Worm (Caenorhabditis elegans) whole organism, midembryonic: ENCODE results near the gene clec-56.

Experiments
- T22C8.4 ChIP-seq: fragments of 200-800 bp; sonication (Bioruptor generic); IDR thresholded peaks from 2 replicates; pipeline ENCODE4 v1.3.6; 2022; ENCODE audit warnings: missing genetic modification characterization, missing compliant biosample characterization
- cog-1 ChIP-seq: sonication (generic microtip); optimal IDR thresholded peaks from 2 replicates; lab custom pipeline; 2016; ENCODE audit warnings: missing genetic modification characterization, missing compliant biosample characterization
- flt-1 ChIP-seq: fragments of 200-800 bp; sonication (Bioruptor generic); IDR thresholded peaks from 2 replicates; pipeline ENCODE4 v1.3.6; 2022; ENCODE audit warnings: missing genetic modification characterization, missing compliant biosample characterization
- klf-2 ChIP-seq: fragments of 200-800 bp; sonication (Bioruptor generic); conservative IDR thresholded peaks from 2 replicates; pipeline ENCODE4 v1.3.6; 2022; ENCODE audit warnings: missing genetic modification reagents, missing genetic modification characterization, missing compliant biosample characterization
- med-1 ChIP-seq: sonication (generic microtip); optimal IDR thresholded peaks from 2 replicates; lab custom pipeline; 2017; ENCODE audit warnings: missing genetic modification characterization, mild to moderate bottlenecking, missing compliant biosample characterization, antibody characterized with exemption, missing genetic modification reagents; ENCODE audit not compliant: insufficient read depth
- ref-1 ChIP-seq: fragments of 200-800 bp; sonication (Bioruptor generic); conservative IDR thresholded peaks from 2 replicates; pipeline ENCODE4 v1.3.6; 2022; ENCODE audit warnings: missing genetic modification reagents, missing genetic modification characterization, missing compliant biosample characterization
- tab-1 ChIP-seq: fragments of 200-800 bp; sonication (Bioruptor generic); IDR thresholded peaks from 2 replicates; pipeline ENCODE4 v1.3.6; 2022; ENCODE audit warnings: missing genetic modification characterization, missing compliant biosample characterization
- ztf-23 ChIP-seq: fragments of 200-800 bp; sonication (Bioruptor generic); IDR thresholded peaks from 2 replicates; pipeline ENCODE4 v1.3.6; 2022; ENCODE audit warnings: missing genetic modification reagents, missing genetic modification characterization, missing compliant biosample characterization
- ztf-29 ChIP-seq: fragments of 200-800 bp; sonication (Bioruptor generic); IDR thresholded peaks from 2 replicates; pipeline ENCODE4 v1.3.6; 2022; ENCODE audit warnings: missing genetic modification reagents, missing genetic modification characterization, missing compliant biosample characterization

DNA sequence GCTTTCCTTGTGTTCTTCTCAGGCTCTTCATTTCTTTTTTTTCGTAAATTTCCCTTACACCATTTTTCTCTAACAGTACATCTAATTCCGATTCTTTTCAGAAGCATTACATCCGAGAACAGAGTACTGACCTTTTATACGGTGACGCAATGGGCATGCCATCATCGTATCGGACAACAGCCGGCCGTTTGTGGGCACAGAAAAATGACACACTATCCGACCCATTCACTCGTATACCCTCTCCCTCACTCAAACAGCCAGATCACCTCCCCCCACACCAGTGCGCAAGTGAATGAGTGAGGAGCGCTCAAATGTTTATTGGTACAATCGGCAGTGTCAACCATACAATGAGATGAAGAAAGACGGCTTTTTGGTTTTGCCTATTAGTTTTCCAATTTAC is 26.9 kb downstream of the clec-56 start, which contains the start of gene R02D5.24:
- TF ChIP-seq ref-1 (GFP tag; lab: Robert Waterston, UW), result no peak
- no peak for TF ChIP-seq tab-1 (GFP tag; lab: Robert Waterston, UW)
- no peak for TF ChIP-seq klf-2 (GFP tag; lab: Robert Waterston, UW)
- 0 out of 2 replicates have a peak, but pooled peaks have one; percentile 15 for TF ChIP-seq flt-1 (GFP tag; lab: Robert Waterston, UW)
- TF ChIP-seq cog-1, result no peak
- no peak for TF ChIP-seq ztf-29 (GFP tag; lab: Robert Waterston, UW)
- TF ChIP-seq T22C8.4 (GFP tag; lab: Robert Waterston, UW), result no peak
- TF ChIP-seq ztf-23 (GFP tag; lab: Robert Waterston, UW), result no peak
- TF ChIP-seq med-1 (GFP tag; lab: Kevin White, UChicago), result no peak
